Fruit fly (Drosophila melanogaster) whole organism, embryonic: Measurements from ENCODE around the gene fok.
A peak's percentile ranks its signal among the peaks of the same experiment; 100 is the strongest.

Experiments
- ATbp ChIP-seq: fragments of 200-800 bp; sonication (Bioruptor generic); optimal IDR thresholded peaks from 2 replicates; lab custom pipeline; 2017; ENCODE audit warnings: missing biosample characterization, mild to moderate bottlenecking, missing genetic modification characterization, missing genetic modification reagents
- Bgb ChIP-seq: fragments of 200-800 bp; sonication (Bioruptor generic); IDR thresholded peaks from 2 replicates; pipeline ENCODE4 v1.3.6; 2022; ENCODE audit warnings: missing biosample characterization, missing genetic modification characterization; ENCODE audit not compliant: partially characterized antibody
- Bteb2 ChIP-seq: fragments of 200-800 bp; sonication (Bioruptor generic); optimal IDR thresholded peaks from 2 replicates; lab custom pipeline; 2016; ENCODE audit warnings: missing biosample characterization, missing genetic modification characterization
- CG10366 ChIP-seq: fragments of 200-800 bp; sonication (Bioruptor generic); IDR thresholded peaks from 2 replicates; pipeline ENCODE4 v1.3.6; 2022; ENCODE audit warnings: missing biosample characterization, missing genetic modification characterization
- CG10565 ChIP-seq: fragments of 200-800 bp; sonication (Bioruptor generic); optimal IDR thresholded peaks from 3 replicates; lab custom pipeline; 2016; ENCODE audit warnings: missing biosample characterization, mild to moderate bottlenecking, missing genetic modification characterization
- CG13424 ChIP-seq: fragments of 200-800 bp; sonication (Bioruptor generic); optimal IDR thresholded peaks from 2 replicates; lab custom pipeline; 2019; ENCODE audit warnings: missing biosample characterization, mild to moderate bottlenecking, missing genetic modification characterization, moderate library complexity
- CG14667 ChIP-seq: fragments of 200-800 bp; sonication (Bioruptor generic); IDR thresholded peaks from 2 replicates; pipeline ENCODE4 v1.3.6; 2022; ENCODE audit warnings: missing biosample characterization, missing genetic modification characterization
- CG14860 ChIP-seq: fragments of 200-800 bp; sonication (Bioruptor generic); IDR thresholded peaks from 3 replicates; pipeline ENCODE4 v1.3.6; 2022; ENCODE audit warnings: missing biosample characterization, missing genetic modification characterization; ENCODE audit not compliant: partially characterized antibody
- CG15696 ChIP-seq: fragments of 200-800 bp; sonication (Bioruptor generic); optimal IDR thresholded peaks from 2 replicates; lab custom pipeline; 2019; ENCODE audit warnings: missing biosample characterization, mild to moderate bottlenecking, missing genetic modification characterization, moderate library complexity
- CG1602 ChIP-seq: fragments of 200-800 bp; sonication (Bioruptor generic); optimal IDR thresholded peaks from 3 replicates; lab custom pipeline; 2016; ENCODE audit warnings: missing biosample characterization, missing genetic modification characterization
- CG1647 ChIP-seq: fragments of 200-800 bp; sonication (Bioruptor generic); optimal IDR thresholded peaks from 3 replicates; lab custom pipeline; 2016; ENCODE audit warnings: missing biosample characterization, missing genetic modification characterization
- CG17186 ChIP-seq: fragments of 200-800 bp; sonication (Bioruptor generic); optimal IDR thresholded peaks from 3 replicates; lab custom pipeline; 2017; ENCODE audit warnings: missing biosample characterization, missing genetic modification reagents, missing genetic modification characterization
- CG17359 ChIP-seq: fragments of 200-800 bp; sonication (Bioruptor generic); optimal IDR thresholded peaks from 3 replicates; lab custom pipeline; 2018; ENCODE audit warnings: missing biosample characterization, mild to moderate bottlenecking, missing genetic modification characterization, moderate library complexity
- CG17568 ChIP-seq: fragments of 200-800 bp; sonication (Bioruptor generic); optimal IDR thresholded peaks from 2 replicates; lab custom pipeline; 2018; ENCODE audit warnings: missing biosample characterization, mild to moderate bottlenecking, missing genetic modification characterization, moderate library complexity
- CG18476 ChIP-seq: fragments of 200-800 bp; sonication (Bioruptor generic); optimal IDR thresholded peaks from 2 replicates; lab custom pipeline; 2016; ENCODE audit warnings: missing biosample characterization, mild to moderate bottlenecking, missing genetic modification characterization
- CG31224 ChIP-seq: fragments of 200-800 bp; sonication (Bioruptor generic); IDR thresholded peaks from 2 replicates; pipeline ENCODE4 v1.3.6; 2022; ENCODE audit warnings: missing biosample characterization, missing genetic modification characterization
- CG7357 ChIP-seq: fragments of 200-800 bp; sonication (Bioruptor generic); IDR thresholded peaks from 3 replicates; pipeline ENCODE4 v1.3.6; 2022; ENCODE audit warnings: missing biosample characterization, missing genetic modification characterization
- CG8765 ChIP-seq: fragments of 200-800 bp; sonication (Bioruptor generic); IDR thresholded peaks from 2 replicates; pipeline ENCODE4 v1.3.6; 2022; ENCODE audit warnings: missing biosample characterization, missing genetic modification characterization
- CG9437 ChIP-seq: fragments of 200-800 bp; sonication (Bioruptor generic); optimal IDR thresholded peaks from 2 replicates; lab custom pipeline; 2018; ENCODE audit warnings: missing biosample characterization, mild to moderate bottlenecking, missing genetic modification characterization
- Camta ChIP-seq: fragments of 200-800 bp; sonication (Bioruptor generic); optimal IDR thresholded peaks from 2 replicates; lab custom pipeline; 2016; ENCODE audit warnings: missing biosample characterization, missing genetic modification characterization
- Doc3 ChIP-seq: fragments of 200-800 bp; sonication (Bioruptor generic); IDR thresholded peaks from 3 replicates; pipeline ENCODE4 v1.3.6; 2022; ENCODE audit warnings: missing biosample characterization, missing genetic modification characterization; ENCODE audit not compliant: partially characterized antibody
- Dref ChIP-seq: fragments of 200-800 bp; sonication (Bioruptor generic); IDR thresholded peaks from 2 replicates; pipeline ENCODE4 v1.3.6; 2022; ENCODE audit warnings: missing biosample characterization, missing genetic modification characterization
- MBD-R2 ChIP-seq: fragments of 200-800 bp; sonication (Bioruptor generic); IDR thresholded peaks from 2 replicates; pipeline ENCODE4 v1.3.6; 2022; ENCODE audit warnings: missing biosample characterization, missing genetic modification characterization
- Med ChIP-seq: fragments of 200-800 bp; sonication (Bioruptor generic); peaks from one replicate; lab custom pipeline; 2016; ENCODE audit warnings: missing biosample characterization, missing genetic modification characterization, mild to moderate bottlenecking, inconsistent platforms, moderate library complexity
- Meics ChIP-seq: fragments of 200-800 bp; sonication (Bioruptor generic); optimal IDR thresholded peaks from 2 replicates; lab custom pipeline; 2017; ENCODE audit warnings: missing biosample characterization, mild to moderate bottlenecking, missing genetic modification characterization
- NC2α ChIP-seq: fragments of 200-800 bp; sonication (Bioruptor generic); optimal IDR thresholded peaks from 2 replicates; lab custom pipeline; 2016; ENCODE audit warnings: missing biosample characterization, missing genetic modification characterization
- NC2β ChIP-seq: fragments of 200-800 bp; sonication (Bioruptor generic); optimal IDR thresholded peaks from 2 replicates; lab custom pipeline; 2016; ENCODE audit warnings: missing biosample characterization, missing genetic modification characterization
- NK7.1 ChIP-seq: fragments of 200-800 bp; sonication (Bioruptor generic); optimal IDR thresholded peaks from 3 replicates; lab custom pipeline; 2016; ENCODE audit warnings: missing biosample characterization, missing genetic modification characterization
- Oaz ChIP-seq: fragments of 200-800 bp; sonication (Bioruptor generic); IDR thresholded peaks from 2 replicates; pipeline ENCODE4 v1.3.6; 2022; ENCODE audit warnings: missing biosample characterization, missing genetic modification characterization
- Ravus ChIP-seq: fragments of 200-800 bp; sonication (Bioruptor generic); IDR thresholded peaks from 2 replicates; pipeline ENCODE4 v1.3.6; 2022; ENCODE audit warnings: missing biosample characterization, missing genetic modification characterization
- Sox102F ChIP-seq: fragments of 200-800 bp; sonication (Bioruptor generic); optimal IDR thresholded peaks from 2 replicates; lab custom pipeline; 2018; ENCODE audit warnings: missing biosample characterization, mild to moderate bottlenecking, missing genetic modification characterization, moderate library complexity
- YL-1 ChIP-seq: fragments of 200-800 bp; sonication (Bioruptor generic); optimal IDR thresholded peaks from 3 replicates; lab custom pipeline; 2017; ENCODE audit warnings: missing biosample characterization, mild to moderate bottlenecking, missing genetic modification characterization
- az2 ChIP-seq: fragments of 200-800 bp; sonication (Bioruptor generic); optimal IDR thresholded peaks from 3 replicates; lab custom pipeline; 2016; ENCODE audit warnings: missing biosample characterization, missing genetic modification characterization
- bigmax ChIP-seq: fragments of 200-800 bp; sonication (Bioruptor generic); optimal IDR thresholded peaks from 2 replicates; lab custom pipeline; 2018; ENCODE audit warnings: missing biosample characterization, mild to moderate bottlenecking, missing genetic modification characterization
- cas ChIP-seq: fragments of 200-800 bp; sonication (Bioruptor generic); IDR thresholded peaks from 2 replicates; pipeline ENCODE4 v1.3.6; 2022; ENCODE audit warnings: missing biosample characterization, missing genetic modification characterization
- disco-r ChIP-seq: fragments of 200-800 bp; sonication (Bioruptor generic); optimal IDR thresholded peaks from 2 replicates; lab custom pipeline; 2016; ENCODE audit warnings: missing biosample characterization, missing genetic modification characterization
- p53 ChIP-seq: fragments of 200-800 bp; sonication (Bioruptor generic); optimal IDR thresholded peaks from 2 replicates; lab custom pipeline; 2016; ENCODE audit warnings: missing biosample characterization, missing genetic modification characterization
- peb ChIP-seq: fragments of 200-800 bp; sonication (Bioruptor generic); IDR thresholded peaks from 2 replicates; pipeline ENCODE4 v1.3.6; 2022; ENCODE audit warnings: missing biosample characterization, missing genetic modification characterization
- pho ChIP-seq: fragments of 200-800 bp; sonication (Bioruptor generic); optimal IDR thresholded peaks from 2 replicates; lab custom pipeline; 2016; ENCODE audit warnings: missing biosample characterization, missing genetic modification characterization
- sc ChIP-seq, 3 experiments: fragments of >200 bp in 2 of 3; fragments of 200-800 bp in 1 of 3; sonication (Bioruptor generic) in 1 of 3; optimal IDR thresholded peaks; 2 replicates in 2 of 3; 3 replicates in 1 of 3; lab custom pipeline; 2017; ENCODE audit warnings: mild to moderate bottlenecking in 1 of 3, missing biosample characterization in 1 of 3, missing genetic modification characterization in 1 of 3, missing genetic modification reagents in 1 of 3
- sima ChIP-seq: fragments of 200-800 bp; sonication (Bioruptor generic); optimal IDR thresholded peaks from 2 replicates; lab custom pipeline; 2016; ENCODE audit warnings: missing biosample characterization, missing genetic modification characterization
- sob ChIP-seq: fragments of 200-800 bp; sonication (Bioruptor generic); IDR thresholded peaks from 2 replicates; pipeline ENCODE4 v1.3.6; 2022; ENCODE audit warnings: missing biosample characterization, missing genetic modification characterization
- tll ChIP-seq, 2 experiments: fragments of 200-800 bp in 1 of 2; fragments of >200 bp in 1 of 2; sonication (Bioruptor generic) in 1 of 2; optimal IDR thresholded peaks; 2 replicates each; lab custom pipeline; 2017 to 2019; ENCODE audit warnings: missing biosample characterization in 2 of 2, missing genetic modification characterization in 2 of 2, mild to moderate bottlenecking in 1 of 2, moderate library complexity in 1 of 2
- tna ChIP-seq: fragments of 200-800 bp; sonication (Bioruptor generic); IDR thresholded peaks from 2 replicates; pipeline ENCODE4 v1.3.6; 2022; ENCODE audit warnings: missing biosample characterization, missing genetic modification characterization; ENCODE audit not compliant: partially characterized antibody
- usp ChIP-seq: fragments of >200 bp; optimal IDR thresholded peaks from 2 replicates; lab custom pipeline; 2017; ENCODE audit warnings: missing biosample characterization, missing genetic modification characterization
- vfl ChIP-seq: fragments of 200-800 bp; sonication (Bioruptor generic); optimal IDR thresholded peaks from 2 replicates; lab custom pipeline; 2016; ENCODE audit warnings: missing biosample characterization, missing genetic modification characterization
- zen2 ChIP-seq: fragments of 200-800 bp; sonication (Bioruptor generic); IDR thresholded peaks from 3 replicates; pipeline ENCODE4 v1.3.6; 2022; ENCODE audit warnings: missing biosample characterization, missing genetic modification characterization; ENCODE audit not compliant: partially characterized antibody

fok gene

dm6 chr2L:20084785-20085555 is at the start of gene fok (continued):
- TF ChIP-seq CG1602 (GFP tag; lab: Kevin White, UChicago): peak; percentile 91
- peak; percentile 93 for TF ChIP-seq vfl
- TF ChIP-seq CG14860 (GFP tag; lab: Robert Waterston, UW): 0 out of 3 replicates have a peak, but pooled peaks have one; percentile 32
- peak; percentile 44 for TF ChIP-seq bigmax (GFP tag; lab: Kevin White, UChicago)
- peak; percentile 92 for TF ChIP-seq disco-r (GFP tag; lab: Kevin White, UChicago)
- TF ChIP-seq Dref (GFP tag; lab: Robert Waterston, UW): 0 out of 2 replicates have a peak, but pooled peaks have one; percentile 33
- peak; percentile 95 for TF ChIP-seq Sox102F (GFP tag; lab: Kevin White, UChicago)
- TF ChIP-seq sima (GFP tag; lab: Kevin White, UChicago): peak; percentile 73
- TF ChIP-seq Oaz (GFP tag; lab: Robert Waterston, UW): peak; percentile 92
- TF ChIP-seq Doc3 (GFP tag; lab: Robert Waterston, UW): 0 out of 3 replicates have a peak, but pooled peaks have one; percentile 31
- TF ChIP-seq CG31224 (GFP tag; lab: Robert Waterston, UW): peak; percentile 84
- TF ChIP-seq CG15696 (tag; lab: Kevin White, UChicago): peak; percentile 93
- peak in 1 of 2 experiments; percentile 23 for TF ChIP-seq tll (GFP tag; optimal IDR thresholded peaks at IDR 0.05; lab: Kevin White, UChicago)
- peak; percentile 97 for TF ChIP-seq CG13424 (tag; lab: Kevin White, UChicago)
- TF ChIP-seq ATbp (GFP tag; lab: Kevin White, UChicago): peak; percentile 97
- TF ChIP-seq sc (optimal IDR thresholded peaks at IDR 0.05; lab: Kevin White, UChicago): no peak
- TF ChIP-seq sc (GFP tag; optimal IDR thresholded peaks at IDR 0.05; lab: Kevin White, UChicago): peak; percentile 91
- TF ChIP-seq CG18476 (GFP tag; lab: Kevin White, UChicago): peak; percentile 96
- peak; percentile 89 for TF ChIP-seq CG1647
- TF ChIP-seq CG14667: peak; percentile 89
- TF ChIP-seq zen2 (GFP tag; lab: Robert Waterston, UW): 0 out of 3 replicates have a peak, but pooled peaks have one; percentile 7
- TF ChIP-seq Bteb2: peak; percentile 95
- peak; percentile 90 for TF ChIP-seq NC2α (GFP tag; lab: Kevin White, UChicago)
- no peak for TF ChIP-seq usp (GFP tag; lab: Kevin White, UChicago)
- peak; percentile 99 for TF ChIP-seq Med (GFP tag; lab: Kevin White, UChicago)
- TF ChIP-seq CG17359: peak; percentile 96
- TF ChIP-seq Camta: peak; percentile 93
- peak; percentile 83 for TF ChIP-seq CG7357
- TF ChIP-seq tna: peak; percentile 45; the same call in 1 of the 2 replicates
- peak; percentile 78 for TF ChIP-seq Ravus (GFP tag; lab: Robert Waterston, UW)
- peak; percentile 82 for TF ChIP-seq cas (GFP tag; lab: Robert Waterston, UW)
- peak; percentile 94 for TF ChIP-seq NK7.1 (GFP tag; lab: Kevin White, UChicago)
- peak; percentile 40 for TF ChIP-seq CG10565 (GFP tag; lab: Kevin White, UChicago)
- peak; percentile 66 for TF ChIP-seq Bgb (GFP tag; lab: Robert Waterston, UW)
- TF ChIP-seq YL-1 (GFP tag; lab: Kevin White, UChicago): peak; percentile 92
- peak; percentile 66 for TF ChIP-seq CG17186
- peak; percentile 89 for TF ChIP-seq MBD-R2 (GFP tag; lab: Robert Waterston, UW)
- peak; percentile 85 for TF ChIP-seq CG8765
- peak; percentile 95 for TF ChIP-seq az2 (GFP tag; lab: Kevin White, UChicago)
- peak; percentile 98 for TF ChIP-seq sob (GFP tag; lab: Robert Waterston, UW)
- peak; percentile 94 for TF ChIP-seq CG17568 (GFP tag; lab: Kevin White, UChicago)
- TF ChIP-seq peb (GFP tag; lab: Robert Waterston, UW): peak; percentile 88
- TF ChIP-seq pho (GFP tag; lab: Kevin White, UChicago): peak; percentile 96
- TF ChIP-seq CG10366: peak; percentile 92
- TF ChIP-seq Meics (GFP tag; lab: Kevin White, UChicago): peak; percentile 95
- peak; percentile 95 for TF ChIP-seq NC2β (GFP tag; lab: Kevin White, UChicago)
- peak; percentile 91 for TF ChIP-seq CG9437 (GFP tag; lab: Kevin White, UChicago)
- peak; percentile 79 for TF ChIP-seq p53 (GFP tag; lab: Kevin White, UChicago)
